Fruit fly (Drosophila melanogaster) whole organism, pupa: Measurements from ENCODE around the gene dor.

Experiments used
- CG10348 ChIP-seq: fragments of 200-800 bp; sonication (Bioruptor generic); IDR thresholded peaks from 2 replicates; pipeline ENCODE4 v1.3.6; 2022; ENCODE audit warnings: missing biosample characterization, missing genetic modification characterization
- CG12605 ChIP-seq: fragments of 200-800 bp; sonication (Bioruptor generic); IDR thresholded peaks from 2 replicates; pipeline ENCODE4 v1.3.6; 2022; ENCODE audit warnings: missing biosample characterization, missing genetic modification characterization
- CG13204 ChIP-seq: fragments of 200-800 bp; sonication (Bioruptor generic); optimal IDR thresholded peaks from 2 replicates; lab custom pipeline; 2018; ENCODE audit warnings: missing biosample characterization, mild to moderate bottlenecking, missing genetic modification characterization, moderate library complexity
- CG14655 ChIP-seq: fragments of 200-800 bp; sonication (Bioruptor generic); optimal IDR thresholded peaks from 3 replicates; lab custom pipeline; 2017; ENCODE audit warnings: mild to moderate bottlenecking, missing biosample characterization, missing genetic modification reagents, missing genetic modification characterization
- CG15710 ChIP-seq: fragments of 200-800 bp; sonication (Bioruptor generic); optimal IDR thresholded peaks from 2 replicates; lab custom pipeline; 2018; ENCODE audit warnings: missing biosample characterization, mild to moderate bottlenecking, missing genetic modification characterization, moderate library complexity
- CG17806 ChIP-seq: fragments of 200-800 bp; sonication (Bioruptor generic); optimal IDR thresholded peaks from 2 replicates; lab custom pipeline; 2018; ENCODE audit warnings: missing biosample characterization, mild to moderate bottlenecking, missing genetic modification characterization, moderate library complexity
- CG32121 ChIP-seq: fragments of 200-800 bp; sonication (Bioruptor generic); IDR thresholded peaks from 2 replicates; pipeline ENCODE4 v1.3.6; 2022; ENCODE audit warnings: missing biosample characterization, missing genetic modification characterization
- CG34367 ChIP-seq: fragments of 200-800 bp; sonication (Bioruptor generic); optimal IDR thresholded peaks from 2 replicates; lab custom pipeline; 2018; ENCODE audit warnings: missing biosample characterization, mild to moderate bottlenecking, missing genetic modification characterization
- CG4496 ChIP-seq: fragments of 200-800 bp; sonication (Bioruptor generic); IDR thresholded peaks from 3 replicates; pipeline ENCODE4 v1.3.6; 2022; ENCODE audit warnings: missing biosample characterization, missing genetic modification characterization
- CG8159 ChIP-seq: fragments of 200-800 bp; sonication (Bioruptor generic); optimal IDR thresholded peaks from 3 replicates; lab custom pipeline; 2018; ENCODE audit warnings: missing biosample characterization, mild to moderate bottlenecking, missing genetic modification characterization, moderate library complexity
- CG8301 ChIP-seq: fragments of 200-800 bp; sonication (Bioruptor generic); optimal IDR thresholded peaks from 2 replicates; lab custom pipeline; 2018; ENCODE audit warnings: missing biosample characterization, mild to moderate bottlenecking, missing genetic modification characterization
- CG9948 ChIP-seq: fragments of 200-800 bp; sonication (Bioruptor generic); optimal IDR thresholded peaks from 2 replicates; lab custom pipeline; 2018; ENCODE audit warnings: missing biosample characterization, mild to moderate bottlenecking, missing genetic modification characterization, moderate library complexity
- D1 ChIP-seq: fragments of 200-800 bp; sonication (Bioruptor generic); optimal IDR thresholded peaks from 2 replicates; lab custom pipeline; 2018; ENCODE audit warnings: missing biosample characterization, mild to moderate bottlenecking, missing genetic modification characterization, moderate library complexity
- EcR ChIP-seq: fragments of 200-800 bp; sonication (Bioruptor generic); optimal IDR thresholded peaks from 3 replicates; lab custom pipeline; 2019; ENCODE audit warnings: missing biosample characterization, missing genetic modification characterization, mild to moderate bottlenecking, moderate library complexity, missing genetic modification reagents
- Ets98B ChIP-seq: fragments of 200-800 bp; sonication (Bioruptor generic); IDR thresholded peaks from 2 replicates; pipeline ENCODE4 v1.3.6; 2022; ENCODE audit warnings: missing biosample characterization, missing genetic modification characterization
- Pif1A ChIP-seq: fragments of 200-800 bp; sonication (Bioruptor generic); optimal IDR thresholded peaks from 3 replicates; lab custom pipeline; 2016; ENCODE audit warnings: missing biosample characterization, missing genetic modification characterization
- Pif1B ChIP-seq: fragments of 200-800 bp; sonication (Bioruptor generic); optimal IDR thresholded peaks from 3 replicates; lab custom pipeline; 2016; ENCODE audit warnings: missing biosample characterization, missing genetic modification characterization
- Snoo ChIP-seq: fragments of 200-800 bp; sonication (Bioruptor generic); optimal IDR thresholded peaks from 3 replicates; lab custom pipeline; 2017; ENCODE audit warnings: missing biosample characterization, mild to moderate bottlenecking, missing genetic modification characterization, inconsistent platforms
- fd96Ca ChIP-seq: fragments of 200-800 bp; sonication (Bioruptor generic); IDR thresholded peaks from 3 replicates; pipeline ENCODE4 v1.3.6; 2022; ENCODE audit warnings: missing biosample characterization, missing genetic modification characterization
- gl ChIP-seq: fragments of 200-800 bp; sonication (Bioruptor generic); optimal IDR thresholded peaks from 2 replicates; lab custom pipeline; 2018; ENCODE audit warnings: missing biosample characterization, mild to moderate bottlenecking, missing genetic modification characterization
- rn ChIP-seq: fragments of 200-800 bp; sonication (Bioruptor generic); IDR thresholded peaks from 2 replicates; pipeline ENCODE4 v1.3.6; 2022; ENCODE audit warnings: missing biosample characterization, missing genetic modification characterization

dor gene

DNA sequence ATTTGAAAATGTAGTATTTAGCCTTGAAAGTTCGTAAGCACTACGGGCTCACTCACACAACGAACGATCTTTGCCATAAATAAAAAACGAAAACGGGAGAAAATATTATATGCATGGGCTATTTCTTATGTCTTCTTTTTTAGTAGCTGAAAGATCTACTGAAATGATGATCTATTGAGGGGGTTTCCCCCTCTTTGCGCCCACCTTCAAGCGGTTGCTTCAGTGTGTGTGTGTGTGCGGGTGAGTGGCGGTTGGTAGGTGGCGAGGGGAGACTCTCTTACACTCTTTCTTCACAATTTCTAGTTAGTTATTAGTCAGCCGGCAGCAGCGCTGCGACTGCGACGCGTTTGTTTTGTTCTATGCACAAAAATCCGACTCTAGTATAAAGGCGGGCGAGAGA is 43.5 kb upstream of the dor start:
- TF ChIP-seq D1 (tag; lab: Kevin White, UChicago) (no peak), CG34367 (tag; lab: Kevin White, UChicago) (no peak)

DNA sequence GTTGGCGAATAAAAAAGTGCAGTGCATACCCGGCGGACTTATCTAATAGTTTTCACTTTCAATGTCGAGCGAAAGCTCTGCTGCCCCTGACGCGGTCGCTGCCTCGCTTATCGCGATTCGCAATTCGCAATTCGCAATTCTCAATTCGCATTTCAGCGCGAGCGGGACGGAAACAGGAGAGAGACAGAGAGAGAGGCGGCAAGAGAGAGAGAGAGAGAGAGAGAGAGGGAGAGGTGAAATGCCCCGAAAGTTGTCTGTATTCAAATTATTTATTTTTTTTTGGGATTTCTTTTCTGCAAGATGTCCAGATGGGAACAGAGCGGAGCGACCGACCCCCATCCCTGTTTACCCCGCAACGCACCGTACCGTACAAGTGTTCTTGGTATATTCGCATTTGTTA is 41.7 kb upstream of the dor start:
- no peak for TF ChIP-seq fd96Ca (GFP tag; lab: Robert Waterston, UW)
- peak; percentile 27 for TF ChIP-seq EcR (GFP tag; lab: Kevin White, UChicago)
- TF ChIP-seq, all 21 proteins: peak for 1

DNA sequence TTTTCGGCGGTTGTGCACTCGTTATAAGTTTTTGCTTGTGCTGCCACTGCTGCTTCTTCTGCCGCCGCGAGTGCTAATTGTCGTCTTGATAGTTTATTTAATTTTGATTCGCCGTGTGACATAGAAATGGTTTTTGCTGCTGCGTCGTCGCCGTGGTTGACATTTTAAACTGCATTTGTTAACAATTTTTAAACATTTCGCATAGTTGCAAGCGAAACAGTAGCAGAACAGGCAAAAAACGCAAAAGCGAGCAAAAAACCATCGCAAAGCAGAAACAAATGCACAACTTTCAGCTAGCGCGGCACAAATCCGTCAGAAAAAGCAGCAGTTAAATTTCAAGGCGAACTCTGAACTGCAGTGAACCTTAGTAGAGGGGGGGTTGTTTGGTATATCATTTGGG is 41.2 kb upstream of the dor start:
- TF ChIP-seq Pif1B (GFP tag; lab: Kevin White, UChicago) (no peak), Pif1A (GFP tag; lab: Kevin White, UChicago) (no peak)
- TF ChIP-seq, all 21 proteins: peak for 0

DNA sequence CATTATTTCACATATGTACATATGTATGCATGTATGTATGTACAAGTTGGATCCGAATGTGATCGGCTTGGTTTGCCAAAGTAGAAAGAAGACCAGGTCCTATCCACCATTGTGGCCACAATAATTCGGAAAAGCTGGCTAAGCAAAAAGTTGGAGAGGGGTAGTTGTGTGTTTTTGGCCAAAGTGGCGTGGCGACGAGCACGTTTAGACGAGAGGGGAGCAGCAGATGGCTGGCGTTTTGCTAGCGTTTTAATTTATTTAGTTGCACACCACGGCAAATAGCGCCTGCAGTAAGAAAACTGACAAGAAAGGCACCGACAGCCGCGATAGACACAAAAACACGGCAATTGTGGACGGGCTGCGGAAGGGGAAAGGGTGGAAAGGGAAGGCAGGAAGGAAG is 39.7 kb upstream of the dor start:
- TF ChIP-seq CG8301 (tag; lab: Kevin White, UChicago) = no peak
- no peak for TF ChIP-seq CG13204 (GFP tag; lab: Kevin White, UChicago)
- TF ChIP-seq EcR (GFP tag; lab: Kevin White, UChicago) = no peak

DNA sequence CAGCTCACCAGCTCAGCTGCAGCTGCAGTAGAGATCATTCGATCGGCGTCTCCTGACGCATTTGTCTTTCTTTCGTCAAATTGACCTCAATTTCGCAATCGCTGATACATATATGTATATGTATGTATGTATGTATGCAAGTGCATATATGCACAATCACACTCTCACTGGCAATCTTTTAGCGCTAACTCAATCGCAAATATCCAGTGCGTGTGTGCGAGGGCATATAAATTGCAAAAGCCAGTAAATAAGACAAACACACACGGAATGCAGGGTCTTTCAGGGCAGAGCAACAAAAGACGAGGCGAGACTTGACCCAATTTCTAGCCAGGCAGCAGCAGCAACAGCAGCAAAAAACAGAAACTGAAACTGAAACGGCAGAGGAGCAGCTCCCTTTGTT is 37.3 kb upstream of the dor start:
- TF ChIP-seq CG9948 (tag; lab: Kevin White, UChicago) = no peak
- TF ChIP-seq rn (GFP tag; lab: Robert Waterston, UW) = no peak
- TF ChIP-seq Pif1A (GFP tag; lab: Kevin White, UChicago) = peak; percentile 13
- TF ChIP-seq Ets98B = no peak
- no peak for TF ChIP-seq CG15710 (tag; lab: Kevin White, UChicago)
- peak; percentile 41 for TF ChIP-seq EcR (GFP tag; lab: Kevin White, UChicago)
- no peak for TF ChIP-seq gl (tag; lab: Kevin White, UChicago)
- no peak for TF ChIP-seq CG13204 (GFP tag; lab: Kevin White, UChicago)
- no peak for TF ChIP-seq fd96Ca (GFP tag; lab: Robert Waterston, UW)
- TF ChIP-seq CG34367 (tag; lab: Kevin White, UChicago) = no peak
- no peak for TF ChIP-seq CG8301 (tag; lab: Kevin White, UChicago)
- TF ChIP-seq D1 (tag; lab: Kevin White, UChicago) = no peak
- no peak for TF ChIP-seq Snoo (tag; lab: Kevin White, UChicago)
- no peak for TF ChIP-seq CG32121 (GFP tag; lab: Robert Waterston, UW)
- TF ChIP-seq CG8159 (tag; lab: Kevin White, UChicago) = no peak
- no peak for TF ChIP-seq CG10348 (GFP tag; lab: Robert Waterston, UW)
- TF ChIP-seq CG17806 = no peak
- peak; percentile 34 for TF ChIP-seq Pif1B (GFP tag; lab: Kevin White, UChicago)

DNA sequence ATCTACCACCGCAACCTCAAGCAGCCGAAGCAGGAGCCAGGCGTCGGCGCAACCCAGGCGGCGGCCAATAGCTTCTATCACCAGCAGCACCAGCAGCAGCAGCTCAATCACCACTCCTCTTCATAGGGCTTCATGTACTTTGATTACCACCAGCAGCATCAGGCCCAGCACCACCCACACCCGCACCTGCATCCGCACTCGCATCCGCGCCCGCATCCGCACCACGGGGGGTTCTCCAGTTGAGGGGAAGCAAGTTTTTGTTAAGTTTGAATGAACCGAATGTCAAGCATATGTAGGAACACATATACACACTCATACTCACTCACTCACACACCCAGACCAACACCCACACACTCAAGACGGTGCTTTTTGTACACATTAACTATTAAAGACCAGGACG is 21.2 kb upstream of the dor start:
- TF ChIP-seq gl (tag; lab: Kevin White, UChicago) (no peak), CG15710 (tag; lab: Kevin White, UChicago) (no peak), CG13204 (GFP tag; lab: Kevin White, UChicago) (no peak), CG9948 (tag; lab: Kevin White, UChicago) (no peak), CG8301 (tag; lab: Kevin White, UChicago) (no peak), CG14655 (GFP tag; lab: Kevin White, UChicago) (no peak), CG12605 (GFP tag; lab: Robert Waterston, UW) (no peak), Ets98B (no peak), rn (GFP tag; lab: Robert Waterston, UW) (no peak), CG34367 (tag; lab: Kevin White, UChicago) (no peak), D1 (tag; lab: Kevin White, UChicago) (no peak), Pif1B (GFP tag; lab: Kevin White, UChicago) (no peak), CG4496 (no peak), EcR (GFP tag; lab: Kevin White, UChicago) (no peak)

DNA sequence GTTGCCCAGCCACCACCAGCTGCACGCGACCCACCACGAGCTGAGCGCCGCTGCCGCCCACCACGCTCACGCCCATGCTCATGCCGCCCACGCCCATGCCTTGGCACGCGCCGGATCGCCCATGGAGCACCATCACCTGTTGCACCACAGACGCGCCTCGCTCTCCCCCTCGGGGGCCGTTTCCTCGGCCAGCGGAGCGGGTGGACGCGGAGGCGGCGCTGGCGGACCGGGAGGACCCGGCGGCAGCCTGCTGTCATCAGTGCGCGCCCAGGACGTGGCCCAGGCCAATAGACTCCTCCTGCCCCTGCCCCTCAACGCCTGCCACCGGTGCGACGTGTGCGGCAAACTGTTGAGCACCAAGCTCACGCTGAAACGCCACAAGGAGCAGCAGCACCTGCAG is 17.0 kb upstream of the dor start:
- no peak for TF ChIP-seq fd96Ca (GFP tag; lab: Robert Waterston, UW)
- no peak for TF ChIP-seq gl (tag; lab: Kevin White, UChicago)
- no peak for TF ChIP-seq Pif1A (GFP tag; lab: Kevin White, UChicago)
- TF ChIP-seq CG8159 (tag; lab: Kevin White, UChicago) = no peak
- no peak for TF ChIP-seq CG17806
- TF ChIP-seq CG15710 (tag; lab: Kevin White, UChicago) = no peak
- TF ChIP-seq CG8301 (tag; lab: Kevin White, UChicago) = no peak
- no peak for TF ChIP-seq Snoo (tag; lab: Kevin White, UChicago)
- TF ChIP-seq CG14655 (GFP tag; lab: Kevin White, UChicago) = no peak
- no peak for TF ChIP-seq Pif1B (GFP tag; lab: Kevin White, UChicago)
- no peak for TF ChIP-seq Ets98B
- no peak for TF ChIP-seq rn (GFP tag; lab: Robert Waterston, UW)
- TF ChIP-seq CG4496 = no peak
- no peak for TF ChIP-seq EcR (GFP tag; lab: Kevin White, UChicago)
